Fruit fly (Drosophila melanogaster) whole organism, prepupa: ENCODE data around the gene CG15196.

Source experiments
- Blimp-1 ChIP-seq: fragments of 200-800 bp; sonication (Bioruptor generic); optimal IDR thresholded peaks from 3 replicates; lab custom pipeline; 2017; ENCODE audit warnings: missing biosample characterization, missing genetic modification characterization, mild to moderate bottlenecking, moderate library complexity, missing genetic modification reagents
- CG10631 ChIP-seq: fragments of 200-800 bp; sonication (Bioruptor generic); optimal IDR thresholded peaks from 2 replicates; lab custom pipeline; 2016; ENCODE audit warnings: missing biosample characterization, missing genetic modification characterization
- CG10669 ChIP-seq: fragments of 200-800 bp; sonication (Bioruptor generic); optimal IDR thresholded peaks from 3 replicates; lab custom pipeline; 2018; ENCODE audit warnings: missing biosample characterization, mild to moderate bottlenecking, missing genetic modification characterization, moderate library complexity
- CG11762 ChIP-seq: fragments of 200-800 bp; sonication (Bioruptor generic); optimal IDR thresholded peaks from 3 replicates; lab custom pipeline; 2016; ENCODE audit warnings: missing biosample characterization, missing genetic modification characterization; ENCODE audit not compliant: insufficient read depth
- CG11902 ChIP-seq: fragments of 200-800 bp; sonication (Bioruptor generic); optimal IDR thresholded peaks from 3 replicates; lab custom pipeline; 2016; ENCODE audit warnings: missing biosample characterization, missing genetic modification characterization
- CG15336 ChIP-seq: fragments of 200-800 bp; sonication (Bioruptor generic); IDR thresholded peaks from 2 replicates; pipeline ENCODE4 v1.3.6; 2022; ENCODE audit warnings: missing biosample characterization, missing genetic modification characterization
- CG1621 ChIP-seq: fragments of 200-800 bp; sonication (Bioruptor generic); optimal IDR thresholded peaks from 3 replicates; lab custom pipeline; 2018; ENCODE audit warnings: missing biosample characterization, mild to moderate bottlenecking, missing genetic modification characterization
- CG16779 ChIP-seq: fragments of 200-800 bp; sonication (Bioruptor generic); optimal IDR thresholded peaks from 3 replicates; lab custom pipeline; 2017; ENCODE audit warnings: missing biosample characterization, mild to moderate bottlenecking, missing genetic modification characterization
- CG3032 ChIP-seq: fragments of 200-800 bp; optimal IDR thresholded peaks from 2 replicates; lab custom pipeline; 2019; ENCODE audit warnings: missing biosample characterization, mild to moderate bottlenecking, missing genetic modification characterization, moderate library complexity
- CG31627 ChIP-seq: fragments of 200-800 bp; sonication (Bioruptor generic); optimal IDR thresholded peaks from 3 replicates; lab custom pipeline; 2016; ENCODE audit warnings: missing biosample characterization, missing genetic modification characterization
- CG32006 ChIP-seq: fragments of 200-800 bp; sonication (Bioruptor generic); optimal IDR thresholded peaks from 3 replicates; lab custom pipeline; 2017; ENCODE audit warnings: missing biosample characterization, mild to moderate bottlenecking, missing genetic modification characterization
- CG4318 ChIP-seq: fragments of 200-800 bp; sonication (Bioruptor generic); optimal IDR thresholded peaks from 3 replicates; lab custom pipeline; 2017; ENCODE audit warnings: missing biosample characterization, mild to moderate bottlenecking, missing genetic modification characterization
- CG6163 ChIP-seq: fragments of 200-800 bp; sonication (Bioruptor generic); IDR thresholded peaks from 3 replicates; pipeline ENCODE4 v1.3.6; 2022; ENCODE audit warnings: missing biosample characterization, missing genetic modification characterization
- CG6276 ChIP-seq: fragments of 200-800 bp; sonication (Bioruptor generic); optimal IDR thresholded peaks from 2 replicates; lab custom pipeline; 2017; ENCODE audit warnings: missing biosample characterization, mild to moderate bottlenecking, missing genetic modification characterization
- CG6792 ChIP-seq: fragments of 200-800 bp; sonication (Bioruptor generic); optimal IDR thresholded peaks from 3 replicates; lab custom pipeline; 2016; ENCODE audit warnings: missing biosample characterization, missing genetic modification characterization
- CG6808 ChIP-seq: fragments of 200-800 bp; sonication (Bioruptor generic); optimal IDR thresholded peaks from 3 replicates; lab custom pipeline; 2017; ENCODE audit warnings: missing biosample characterization, missing genetic modification characterization, mild to moderate bottlenecking, moderate library complexity, missing genetic modification reagents
- CG6854 ChIP-seq: fragments of 200-800 bp; sonication (Bioruptor generic); optimal IDR thresholded peaks from 2 replicates; lab custom pipeline; 2017; ENCODE audit warnings: missing biosample characterization, mild to moderate bottlenecking, missing genetic modification characterization
- CG7368 ChIP-seq: fragments of 200-800 bp; sonication (Bioruptor generic); optimal IDR thresholded peaks from 3 replicates; lab custom pipeline; 2016; ENCODE audit warnings: missing biosample characterization, missing genetic modification characterization
- CG8119 ChIP-seq: fragments of 200-800 bp; sonication (Bioruptor generic); IDR thresholded peaks from 3 replicates; pipeline ENCODE4 v1.3.6; 2022; ENCODE audit warnings: missing biosample characterization, missing genetic modification characterization
- CG8632 ChIP-seq: fragments of 200-800 bp; sonication (Bioruptor generic); optimal IDR thresholded peaks from 3 replicates; lab custom pipeline; 2016; ENCODE audit warnings: missing biosample characterization, missing genetic modification characterization
- Eip75B ChIP-seq: fragments of 200-800 bp; sonication (Bioruptor generic); optimal IDR thresholded peaks from 3 replicates; lab custom pipeline; 2016; ENCODE audit warnings: missing biosample characterization, missing genetic modification characterization
- Eip78C ChIP-seq: fragments of 200-800 bp; sonication (Bioruptor generic); peaks from one replicate; lab custom pipeline; 2016; ENCODE audit warnings: missing biosample characterization, missing genetic modification characterization
- Ets21C ChIP-seq: fragments of 200-800 bp; sonication (Bioruptor generic); optimal IDR thresholded peaks from 3 replicates; lab custom pipeline; 2016; ENCODE audit warnings: missing biosample characterization, missing genetic modification characterization
- Ets96B ChIP-seq: fragments of 200-800 bp; optimal IDR thresholded peaks from 2 replicates; lab custom pipeline; 2019; ENCODE audit warnings: missing biosample characterization, mild to moderate bottlenecking, missing genetic modification characterization, moderate library complexity
- Hr38 ChIP-seq: sonication (Bioruptor generic); optimal IDR thresholded peaks from 2 replicates; lab custom pipeline; 2016; ENCODE audit warnings: missing biosample characterization, missing genetic modification characterization
- Hr39 ChIP-seq: fragments of 200-800 bp; sonication (Bioruptor generic); optimal IDR thresholded peaks from 2 replicates; lab custom pipeline; 2016; ENCODE audit warnings: missing biosample characterization, missing genetic modification characterization
- Hr4 ChIP-seq: fragments of 200-800 bp; sonication (Bioruptor generic); optimal IDR thresholded peaks from 3 replicates; lab custom pipeline; 2016; ENCODE audit warnings: missing biosample characterization, missing genetic modification characterization
- Lpt ChIP-seq: fragments of 200-800 bp; sonication (Bioruptor generic); optimal IDR thresholded peaks from 3 replicates; lab custom pipeline; 2016; ENCODE audit warnings: missing biosample characterization, missing genetic modification characterization
- Met ChIP-seq: fragments of 200-800 bp; sonication (Bioruptor generic); optimal IDR thresholded peaks from 3 replicates; lab custom pipeline; 2016; ENCODE audit warnings: missing biosample characterization, missing genetic modification characterization
- OdsH ChIP-seq: fragments of 200-800 bp; sonication (Bioruptor generic); optimal IDR thresholded peaks from 3 replicates; lab custom pipeline; 2016; ENCODE audit warnings: missing biosample characterization, missing genetic modification characterization
- Smox ChIP-seq: fragments of 200-800 bp; sonication (Bioruptor generic); optimal IDR thresholded peaks from 3 replicates; lab custom pipeline; 2016; ENCODE audit warnings: missing biosample characterization, missing genetic modification characterization
- Sox102F ChIP-seq: fragments of 200-800 bp; sonication (Bioruptor generic); optimal IDR thresholded peaks from 2 replicates; lab custom pipeline; 2016; ENCODE audit warnings: missing biosample characterization, mild to moderate bottlenecking, missing genetic modification characterization
- Sox14 ChIP-seq: fragments of 200-800 bp; sonication (Bioruptor generic); optimal IDR thresholded peaks from 3 replicates; lab custom pipeline; 2016; ENCODE audit warnings: missing biosample characterization, missing genetic modification characterization
- Sox15 ChIP-seq: fragments of 200-800 bp; sonication (Bioruptor generic); optimal IDR thresholded peaks from 3 replicates; lab custom pipeline; 2016; ENCODE audit warnings: missing biosample characterization, missing genetic modification characterization
- achi ChIP-seq: fragments of 200-800 bp; sonication (Bioruptor generic); optimal IDR thresholded peaks from 3 replicates; lab custom pipeline; 2016; ENCODE audit warnings: missing biosample characterization, missing genetic modification characterization
- acj6 ChIP-seq: fragments of 200-800 bp; sonication (Bioruptor generic); optimal IDR thresholded peaks from 3 replicates; lab custom pipeline; 2016; ENCODE audit warnings: missing biosample characterization, missing genetic modification characterization
- cyc ChIP-seq: fragments of 200-800 bp; sonication (Bioruptor generic); optimal IDR thresholded peaks from 3 replicates; lab custom pipeline; 2016; ENCODE audit warnings: missing biosample characterization, missing genetic modification characterization
- eg ChIP-seq: fragments of 200-800 bp; sonication (Bioruptor generic); IDR thresholded peaks from 3 replicates; pipeline ENCODE4 v1.3.6; 2022; ENCODE audit warnings: missing biosample characterization, missing genetic modification characterization
- esn ChIP-seq: fragments of 200-800 bp; sonication (Bioruptor generic); optimal IDR thresholded peaks from 2 replicates; lab custom pipeline; 2016; ENCODE audit warnings: missing biosample characterization, mild to moderate bottlenecking, missing genetic modification characterization, moderate library complexity
- fd85E ChIP-seq: fragments of 200-800 bp; sonication (Bioruptor generic); optimal IDR thresholded peaks from 3 replicates; lab custom pipeline; 2016; ENCODE audit warnings: missing biosample characterization, missing genetic modification characterization
- fkh ChIP-seq: fragments of 200-800 bp; sonication (Bioruptor generic); optimal IDR thresholded peaks from 3 replicates; lab custom pipeline; 2017; ENCODE audit warnings: missing biosample characterization, mild to moderate bottlenecking, missing genetic modification characterization, moderate library complexity
- lz ChIP-seq: fragments of 200-800 bp; sonication (Bioruptor generic); optimal IDR thresholded peaks from 3 replicates; lab custom pipeline; 2016; ENCODE audit warnings: missing biosample characterization, missing genetic modification characterization
- net ChIP-seq: fragments of 200-800 bp; sonication (Bioruptor generic); optimal IDR thresholded peaks from 3 replicates; lab custom pipeline; 2016; ENCODE audit warnings: missing biosample characterization, missing genetic modification characterization
- pdm3 ChIP-seq: fragments of 200-800 bp; sonication (Bioruptor generic); optimal IDR thresholded peaks from 3 replicates; lab custom pipeline; 2016; ENCODE audit warnings: missing biosample characterization, missing genetic modification characterization
- salr ChIP-seq, 2 experiments: fragments of 200-800 bp; sonication (Bioruptor generic); optimal IDR thresholded peaks; 3 replicates each; lab custom pipeline; 2016 to 2018; ENCODE audit warnings: missing biosample characterization in 2 of 2, missing genetic modification characterization in 2 of 2, mild to moderate bottlenecking in 1 of 2
- ss ChIP-seq, 2 experiments: fragments of 200-800 bp; sonication (Bioruptor generic); optimal IDR thresholded peaks; 2 replicates in 1 of 2; 3 replicates in 1 of 2; lab custom pipeline; 2017 to 2018; ENCODE audit warnings: mild to moderate bottlenecking in 2 of 2, missing biosample characterization in 2 of 2, missing genetic modification characterization in 2 of 2, moderate library complexity in 1 of 2
- svp ChIP-seq: fragments of 200-800 bp; sonication (Bioruptor generic); peaks from one replicate; lab custom pipeline; 2016; ENCODE audit warnings: missing biosample characterization, missing genetic modification characterization

The CG15196 gene

DNA sequence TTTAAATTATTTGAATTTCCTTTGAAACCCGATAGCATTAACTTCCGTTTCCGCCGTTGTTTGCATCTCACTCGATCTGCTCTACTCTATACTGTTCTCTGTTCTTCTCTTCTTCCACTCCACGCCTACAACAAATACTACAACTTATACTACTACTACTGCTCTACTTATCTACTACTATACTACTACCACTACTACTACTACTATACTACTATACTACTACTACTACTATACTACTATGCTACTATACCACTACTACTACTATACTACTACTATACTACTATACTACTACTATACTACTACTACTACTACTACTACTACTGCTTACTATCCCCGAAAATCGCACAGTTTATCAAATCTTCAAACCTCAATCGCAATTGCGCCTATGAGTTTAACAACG is 27.2 kb upstream of the CG15196 start:
- TF ChIP-seq CG8632 (GFP tag; lab: Kevin White, UChicago) = no peak
- no peak for TF ChIP-seq fkh
- TF ChIP-seq Smox (GFP tag; lab: Kevin White, UChicago) = no peak
- TF ChIP-seq CG32006 = no peak
- no peak for TF ChIP-seq achi
- TF ChIP-seq CG11762 (GFP tag; lab: Kevin White, UChicago) = no peak
- TF ChIP-seq CG6808 = no peak
- no peak for TF ChIP-seq CG31627 (GFP tag; lab: Kevin White, UChicago)
- TF ChIP-seq OdsH (GFP tag; lab: Kevin White, UChicago) = no peak
- TF ChIP-seq CG7368 (GFP tag; lab: Kevin White, UChicago) = no peak
- TF ChIP-seq CG10631 (GFP tag; lab: Kevin White, UChicago) = no peak
- no peak for TF ChIP-seq CG10669

dm6 chrX:11383530-11383929 is 26.2 kb upstream of the CG15196 start:
- TF ChIP-seq CG8632 (GFP tag; lab: Kevin White, UChicago) (no peak), acj6 (GFP tag; lab: Kevin White, UChicago) (peak; percentile 5), CG11902 (GFP tag; lab: Kevin White, UChicago) (no peak), CG10669 (peak; percentile 24), svp (peak; percentile 59), net (GFP tag; lab: Kevin White, UChicago) (no peak), Lpt (no peak), Met (no peak), CG4318 (GFP tag; lab: Kevin White, UChicago) (no peak), CG10631 (GFP tag; lab: Kevin White, UChicago) (peak; percentile 5), CG8119 (GFP tag; lab: Robert Waterston, UW) (no peak), lz (no peak), Ets21C (GFP tag; lab: Kevin White, UChicago) (no peak), CG6808 (no peak), Ets96B (tag; lab: Kevin White, UChicago) (peak; percentile 10), ss (GFP tag; optimal IDR thresholded peaks at IDR 0.05; lab: Kevin White, UChicago) (no peak), CG6854 (GFP tag; lab: Kevin White, UChicago) (no peak)

dm6 chrX:11384023-11384444 is 25.7 kb upstream of the CG15196 start:
- TF ChIP-seq CG15336 (GFP tag; lab: Robert Waterston, UW) = peak; percentile 64
- TF ChIP-seq CG1621 (tag; lab: Kevin White, UChicago) = no peak
- TF ChIP-seq CG6163 = peak; percentile 68
- peak; percentile 38 for TF ChIP-seq esn (GFP tag; lab: Kevin White, UChicago)
- TF ChIP-seq Lpt = no peak
- no peak for TF ChIP-seq CG6276 (GFP tag; lab: Kevin White, UChicago)
- TF ChIP-seq CG6792 (GFP tag; lab: Kevin White, UChicago) = peak; percentile 20
- peak; percentile 36 for TF ChIP-seq svp
- TF ChIP-seq CG31627 (GFP tag; lab: Kevin White, UChicago) = no peak
- no peak for TF ChIP-seq salr (GFP tag; optimal IDR thresholded peaks at IDR 0.05; lab: Kevin White, UChicago)
- TF ChIP-seq Ets96B (tag; lab: Kevin White, UChicago) = peak; percentile 18
- peak; percentile 2 to 50 for TF ChIP-seq ss (GFP tag; optimal IDR thresholded peaks at IDR 0.05; lab: Kevin White, UChicago)
- TF ChIP-seq CG6808 = peak; percentile 9
- TF ChIP-seq OdsH (GFP tag; lab: Kevin White, UChicago) = peak; percentile 60
- peak; percentile 22 for TF ChIP-seq Smox (GFP tag; lab: Kevin White, UChicago)
- peak; percentile 7 for TF ChIP-seq Sox15 (GFP tag; lab: Kevin White, UChicago)
- no peak for TF ChIP-seq Ets21C (GFP tag; lab: Kevin White, UChicago)
- peak; percentile 37 for TF ChIP-seq CG32006
- TF ChIP-seq pdm3 (GFP tag; lab: Kevin White, UChicago) = peak; percentile 38
- TF ChIP-seq Hr38 = no peak
- peak; percentile 63; the same call in 2 of the 3 replicates for TF ChIP-seq eg (GFP tag; lab: Robert Waterston, UW)
- TF ChIP-seq fkh = peak; percentile 12
- peak; percentile 8 for TF ChIP-seq CG11902 (GFP tag; lab: Kevin White, UChicago)
- TF ChIP-seq CG3032 (tag; lab: Kevin White, UChicago) = peak; percentile 39
- peak; percentile 85 for TF ChIP-seq Eip78C (GFP tag; lab: Kevin White, UChicago)
- TF ChIP-seq cyc (GFP tag; lab: Kevin White, UChicago) = peak; percentile 20
- TF ChIP-seq Sox14 (GFP tag; lab: Kevin White, UChicago) = peak; percentile 6
- TF ChIP-seq achi = peak; percentile 24
- TF ChIP-seq fd85E (GFP tag; lab: Kevin White, UChicago) = no peak
- peak; percentile 27 for TF ChIP-seq Sox102F (GFP tag; lab: Kevin White, UChicago)
- TF ChIP-seq Eip75B (GFP tag; lab: Kevin White, UChicago) = peak; percentile 50
- peak; percentile 28 for TF ChIP-seq CG10631 (GFP tag; lab: Kevin White, UChicago)
- no peak for TF ChIP-seq CG16779
- no peak for TF ChIP-seq Blimp-1 (GFP tag; lab: Kevin White, UChicago)
- TF ChIP-seq Hr39 (GFP tag; lab: Kevin White, UChicago) = peak; percentile 19
- peak; percentile 42 for TF ChIP-seq Hr4 (GFP tag; lab: Kevin White, UChicago)
